Worm (Caenorhabditis elegans) whole organism, midembryonic: ENCODE results near the gene srh-47.

Source experiments
- T22C8.4 ChIP-seq: fragments of 200-800 bp; sonication (Bioruptor generic); IDR thresholded peaks from 2 replicates; pipeline ENCODE4 v1.3.6; 2022; ENCODE audit warnings: missing genetic modification characterization, missing compliant biosample characterization
- flt-1 ChIP-seq: fragments of 200-800 bp; sonication (Bioruptor generic); IDR thresholded peaks from 2 replicates; pipeline ENCODE4 v1.3.6; 2022; ENCODE audit warnings: missing genetic modification characterization, missing compliant biosample characterization
- med-1 ChIP-seq: sonication (generic microtip); optimal IDR thresholded peaks from 2 replicates; lab custom pipeline; 2017; ENCODE audit warnings: missing genetic modification characterization, mild to moderate bottlenecking, missing compliant biosample characterization, antibody characterized with exemption, missing genetic modification reagents; ENCODE audit not compliant: insufficient read depth
- ref-1 ChIP-seq: fragments of 200-800 bp; sonication (Bioruptor generic); conservative IDR thresholded peaks from 2 replicates; pipeline ENCODE4 v1.3.6; 2022; ENCODE audit warnings: missing genetic modification reagents, missing genetic modification characterization, missing compliant biosample characterization
- tab-1 ChIP-seq: fragments of 200-800 bp; sonication (Bioruptor generic); IDR thresholded peaks from 2 replicates; pipeline ENCODE4 v1.3.6; 2022; ENCODE audit warnings: missing genetic modification characterization, missing compliant biosample characterization
- ztf-23 ChIP-seq: fragments of 200-800 bp; sonication (Bioruptor generic); IDR thresholded peaks from 2 replicates; pipeline ENCODE4 v1.3.6; 2022; ENCODE audit warnings: missing genetic modification reagents, missing genetic modification characterization, missing compliant biosample characterization
- ztf-29 ChIP-seq: fragments of 200-800 bp; sonication (Bioruptor generic); IDR thresholded peaks from 2 replicates; pipeline ENCODE4 v1.3.6; 2022; ENCODE audit warnings: missing genetic modification reagents, missing genetic modification characterization, missing compliant biosample characterization

DNA sequence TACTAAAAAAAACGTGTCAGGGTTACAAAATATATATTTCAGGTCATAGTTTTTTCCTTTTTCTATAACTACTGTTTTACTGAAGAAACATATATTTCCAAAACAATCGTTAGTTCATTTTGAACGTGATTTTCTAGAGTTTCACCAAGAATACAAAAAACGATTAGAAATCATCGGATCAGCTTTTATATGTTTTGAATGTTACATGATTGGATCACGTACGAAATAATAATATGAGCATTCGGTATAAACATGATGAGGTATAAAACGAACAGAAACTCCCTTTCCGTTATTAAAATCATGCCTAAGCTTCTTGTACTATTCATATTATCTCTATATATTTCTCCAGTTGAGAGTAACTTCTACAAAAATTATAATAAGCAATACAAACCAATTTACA, 27.6 kb downstream of the srh-47 start, which contains the start of gene clec-223:
- TF ChIP-seq flt-1 (GFP tag; lab: Robert Waterston, UW) (no peak), med-1 (GFP tag; lab: Kevin White, UChicago) (no peak), ref-1 (GFP tag; lab: Robert Waterston, UW) (no peak), tab-1 (GFP tag; lab: Robert Waterston, UW) (no peak), ztf-29 (no peak), ztf-23 (GFP tag; lab: Robert Waterston, UW) (no peak), T22C8.4 (no peak)
